Worm (Caenorhabditis elegans) whole organism, L2 larva: ENCODE results near the gene tsp-10.

Source experiments
- C34F6.9 ChIP-seq: fragments of 150-350 bp; optimal IDR thresholded peaks from 2 replicates; lab custom pipeline; 2014; ENCODE audit warnings: missing biosample characterization, missing genetic modification characterization
- F13H6.1 ChIP-seq: sonication (generic microtip); optimal IDR thresholded peaks from 2 replicates; lab custom pipeline; 2016; ENCODE audit warnings: missing genetic modification characterization, missing compliant biosample characterization
- Y55F3AM.14 ChIP-seq: fragments of 200-800 bp; sonication (Bioruptor generic); optimal IDR thresholded peaks from 2 replicates; lab custom pipeline; 2018; ENCODE audit warnings: mild to moderate bottlenecking, missing genetic modification characterization, missing compliant biosample characterization
- aly-2 ChIP-seq: fragments of 150-350 bp; optimal IDR thresholded peaks from 2 replicates; lab custom pipeline; 2014; ENCODE audit warnings: missing biosample characterization, missing genetic modification characterization
- blmp-1 ChIP-seq: sonication (generic microtip); optimal IDR thresholded peaks from 2 replicates; lab custom pipeline; 2017; ENCODE audit warnings: missing genetic modification characterization, mild to moderate bottlenecking, missing compliant biosample characterization, antibody characterized with exemption, moderate library complexity; ENCODE audit not compliant: insufficient read depth
- ceh-82 ChIP-seq: fragments of 150-350 bp; optimal IDR thresholded peaks from 2 replicates; lab custom pipeline; 2014; ENCODE audit warnings: missing biosample characterization, missing genetic modification characterization
- crh-2 ChIP-seq: sonication (generic microtip); optimal IDR thresholded peaks from 2 replicates; lab custom pipeline; 2017; ENCODE audit warnings: missing biosample characterization, missing genetic modification characterization
- dmd-4 ChIP-seq: sonication (generic microtip); optimal IDR thresholded peaks from 2 replicates; lab custom pipeline; 2017; ENCODE audit warnings: missing biosample characterization, missing genetic modification characterization
- egl-27 ChIP-seq: sonication (generic microtip); optimal IDR thresholded peaks from 3 replicates; lab custom pipeline; 2017; ENCODE audit warnings: missing biosample characterization, missing genetic modification reagents, missing genetic modification characterization
- elt-1 ChIP-seq: fragments of 150-350 bp; optimal IDR thresholded peaks from 2 replicates; lab custom pipeline; 2014; ENCODE audit warnings: missing biosample characterization, missing genetic modification characterization
- fos-1 ChIP-seq: fragments of 150-350 bp; optimal IDR thresholded peaks from 2 replicates; lab custom pipeline; 2014; ENCODE audit warnings: missing biosample characterization, missing genetic modification characterization
- gmeb-1 ChIP-seq: fragments of 150-350 bp; optimal IDR thresholded peaks from 2 replicates; lab custom pipeline; 2014; ENCODE audit warnings: missing biosample characterization, missing genetic modification characterization
- lin-11 ChIP-seq: fragments of 150-350 bp; sonication (generic microtip); optimal IDR thresholded peaks from 2 replicates; lab custom pipeline; 2014; ENCODE audit warnings: missing biosample characterization, missing genetic modification characterization, inconsistent platforms, mixed read lengths
- lin-13 ChIP-seq: fragments of 150-350 bp; optimal IDR thresholded peaks from 2 replicates; lab custom pipeline; 2014; ENCODE audit warnings: missing biosample characterization, missing genetic modification reagents, missing genetic modification characterization
- lin-39 ChIP-seq: fragments of 150-350 bp; optimal IDR thresholded peaks from 2 replicates; lab custom pipeline; 2014; ENCODE audit warnings: missing biosample characterization, missing genetic modification reagents, missing genetic modification characterization
- lsy-2 ChIP-seq, 2 experiments: fragments of 150-350 bp in 1 of 2; sonication (generic microtip) in 1 of 2; optimal IDR thresholded peaks; 2 replicates each; lab custom pipeline; 2014 to 2017; ENCODE audit warnings: missing biosample characterization in 2 of 2, missing genetic modification characterization in 2 of 2
- mab-5 ChIP-seq: fragments of 150-350 bp; optimal IDR thresholded peaks from 2 replicates; lab custom pipeline; 2014; ENCODE audit warnings: missing biosample characterization, missing genetic modification characterization
- mbf-1 ChIP-seq: sonication (generic microtip); optimal IDR thresholded peaks from 2 replicates; lab custom pipeline; 2017; ENCODE audit warnings: missing biosample characterization, missing genetic modification characterization
- nhr-10 ChIP-seq: sonication (generic microtip); optimal IDR thresholded peaks from 2 replicates; lab custom pipeline; 2017; ENCODE audit warnings: missing biosample characterization, missing genetic modification characterization
- nhr-12 ChIP-seq: fragments of 150-350 bp; optimal IDR thresholded peaks from 2 replicates; lab custom pipeline; 2014; ENCODE audit warnings: missing biosample characterization, missing genetic modification characterization
- nhr-129 ChIP-seq: fragments of 150-350 bp; optimal IDR thresholded peaks from 2 replicates; lab custom pipeline; 2014; ENCODE audit warnings: missing biosample characterization, missing genetic modification characterization
- nhr-21 ChIP-seq: fragments of 150-350 bp; optimal IDR thresholded peaks from 2 replicates; lab custom pipeline; 2014; ENCODE audit warnings: missing biosample characterization, missing genetic modification characterization
- nhr-23 ChIP-seq: fragments of 150-350 bp; optimal IDR thresholded peaks from 2 replicates; lab custom pipeline; 2014; ENCODE audit warnings: missing biosample characterization, missing genetic modification reagents, missing genetic modification characterization
- nhr-237 ChIP-seq: fragments of 150-350 bp; optimal IDR thresholded peaks from 2 replicates; lab custom pipeline; 2014; ENCODE audit warnings: missing biosample characterization, missing genetic modification characterization
- nhr-25 ChIP-seq: fragments of 150-350 bp; sonication (generic microtip); optimal IDR thresholded peaks from 3 replicates; lab custom pipeline; 2014; ENCODE audit warnings: missing biosample characterization, missing genetic modification characterization
- nhr-6 ChIP-seq: fragments of 150-350 bp; optimal IDR thresholded peaks from 2 replicates; lab custom pipeline; 2014; ENCODE audit warnings: missing biosample characterization, missing genetic modification characterization
- nhr-77 ChIP-seq: fragments of 150-350 bp; optimal IDR thresholded peaks from 2 replicates; lab custom pipeline; 2014; ENCODE audit warnings: missing biosample characterization, missing genetic modification characterization
- peb-1 ChIP-seq: fragments of 150-350 bp; optimal IDR thresholded peaks from 2 replicates; lab custom pipeline; 2014; ENCODE audit warnings: missing biosample characterization, missing genetic modification characterization
- sem-4 ChIP-seq: fragments of 150-350 bp; optimal IDR thresholded peaks from 2 replicates; lab custom pipeline; 2014; ENCODE audit warnings: missing biosample characterization, missing genetic modification reagents, missing genetic modification characterization
- skn-1 ChIP-seq: sonication (generic microtip); optimal IDR thresholded peaks from 2 replicates; lab custom pipeline; 2017; ENCODE audit warnings: missing biosample characterization, missing genetic modification characterization
- sma-3 ChIP-seq: sonication (generic microtip); optimal IDR thresholded peaks from 2 replicates; lab custom pipeline; 2016; ENCODE audit warnings: missing genetic modification reagents, missing genetic modification characterization, missing compliant biosample characterization
- sma-9 ChIP-seq, 2 experiments: fragments of 150-350 bp in 1 of 2; sonication (generic microtip) in 1 of 2; optimal IDR thresholded peaks; 2 replicates each; lab custom pipeline; 2014 to 2016; ENCODE audit warnings: missing genetic modification characterization in 2 of 2, mild to moderate bottlenecking in 1 of 2, missing biosample characterization in 1 of 2, missing compliant biosample characterization in 1 of 2, missing genetic modification reagents in 1 of 2, moderate library complexity in 1 of 2
- snpc-4 ChIP-seq: fragments of 150-350 bp; optimal IDR thresholded peaks from 2 replicates; lab custom pipeline; 2014; ENCODE audit warnings: missing biosample characterization, missing genetic modification characterization
- unc-62 ChIP-seq: fragments of 150-350 bp; optimal IDR thresholded peaks from 2 replicates; lab custom pipeline; 2014; ENCODE audit warnings: missing biosample characterization, missing genetic modification reagents, missing genetic modification characterization
- zag-1 ChIP-seq: fragments of 150-350 bp; optimal IDR thresholded peaks from 2 replicates; lab custom pipeline; 2014; ENCODE audit warnings: missing biosample characterization, missing genetic modification characterization
- ztf-1 ChIP-seq: fragments of 200-800 bp; sonication (Bioruptor generic); conservative IDR thresholded peaks from 2 replicates; pipeline ENCODE4 v1.3.6; 2022; ENCODE audit warnings: missing genetic modification characterization, missing compliant biosample characterization
- ztf-11 ChIP-seq: sonication (generic microtip); optimal IDR thresholded peaks from 2 replicates; lab custom pipeline; 2017; ENCODE audit warnings: missing biosample characterization, missing genetic modification characterization
- ztf-4 ChIP-seq: fragments of 150-350 bp; optimal IDR thresholded peaks from 2 replicates; lab custom pipeline; 2014; ENCODE audit warnings: missing biosample characterization, missing genetic modification characterization

Gene tsp-10

ce11 chrII:6718221-6718620 is at the start of gene tsp-10:
Gene tsp-10, plus strand, starts transcription at chrII:6718586.
- TF ChIP-seq sma-9 (GFP tag; optimal IDR thresholded peaks at IDR 0.05; lab: Kevin White, UChicago) (no peak), sma-9 (tag; optimal IDR thresholded peaks at IDR 0.05; lab: Kevin White, UChicago) (no peak), lin-11 (no peak), lsy-2 (tag; optimal IDR thresholded peaks at IDR 0.05; lab: Kevin White, UChicago) (no peak), nhr-23 (tag; lab: Kevin White, UChicago) (no peak), ztf-4 (tag; lab: Kevin White, UChicago) (no peak), elt-1 (tag; lab: Kevin White, UChicago) (no peak), nhr-77 (tag; lab: Kevin White, UChicago) (no peak), unc-62 (GFP tag; lab: Kevin White, UChicago) (no peak), C34F6.9 (tag; lab: Kevin White, UChicago) (no peak), sem-4 (tag; lab: Kevin White, UChicago) (no peak), peb-1 (tag; lab: Kevin White, UChicago) (no peak), skn-1 (tag; lab: Kevin White, UChicago) (no peak), nhr-12 (tag; lab: Kevin White, UChicago) (no peak), Y55F3AM.14 (no peak), F13H6.1 (tag; lab: Kevin White, UChicago) (no peak), nhr-21 (no peak), aly-2 (tag; lab: Kevin White, UChicago) (no peak), ztf-11 (tag; lab: Kevin White, UChicago) (no peak)

- no peak for TF ChIP-seq elt-1 (tag; lab: Kevin White, UChicago)
- TF ChIP-seq fos-1 (tag; lab: Kevin White, UChicago): peak; percentile 95
- no peak for TF ChIP-seq nhr-237
- peak; percentile 45 for TF ChIP-seq sma-9 (GFP tag; optimal IDR thresholded peaks at IDR 0.05; lab: Kevin White, UChicago)
- TF ChIP-seq sma-9 (tag; optimal IDR thresholded peaks at IDR 0.05; lab: Kevin White, UChicago): no peak
- TF ChIP-seq ztf-11 (tag; lab: Kevin White, UChicago): no peak
- TF ChIP-seq egl-27 (tag; lab: Kevin White, UChicago): no peak
- no peak for TF ChIP-seq dmd-4 (tag; lab: Kevin White, UChicago)
- no peak for TF ChIP-seq nhr-23 (tag; lab: Kevin White, UChicago)
- no peak for TF ChIP-seq nhr-12 (tag; lab: Kevin White, UChicago)
These were observed 44.5 kb upstream of the tsp-10 start, which contains the start of gene H43E16.1 for ce11 chrII:6673894-6674293. Gene H43E16.1, plus strand, starts transcription at chrII:6674268.

ce11 chrII:6679724-6680123 is 38.7 kb upstream of the tsp-10 start, which contains the start of gene ift-74:
Gene ift-74, plus strand, starts transcription at chrII:6680024.
- TF ChIP-seq ztf-1 (GFP tag; lab: Robert Waterston, UW) (no peak), nhr-21 (no peak), gmeb-1 (no peak), peb-1 (tag; lab: Kevin White, UChicago) (no peak), C34F6.9 (tag; lab: Kevin White, UChicago) (no peak)

ce11 chrII:6681478-6681877 is 36.9 kb upstream of the tsp-10 start:
- peak; percentile 13 for TF ChIP-seq crh-2
- no peak for TF ChIP-seq nhr-21
- no peak for TF ChIP-seq ceh-82 (tag; lab: Kevin White, UChicago)
- TF ChIP-seq skn-1 (tag; lab: Kevin White, UChicago): no peak
- no peak for TF ChIP-seq nhr-12 (tag; lab: Kevin White, UChicago)
- TF ChIP-seq ztf-1 (GFP tag; lab: Robert Waterston, UW): no peak
- no peak for TF ChIP-seq peb-1 (tag; lab: Kevin White, UChicago)
- no peak for TF ChIP-seq elt-1 (tag; lab: Kevin White, UChicago)
- peak; percentile 94 for TF ChIP-seq fos-1 (tag; lab: Kevin White, UChicago)
- TF ChIP-seq mbf-1 (tag; lab: Kevin White, UChicago): no peak
- TF ChIP-seq sma-9 (GFP tag; optimal IDR thresholded peaks at IDR 0.05; lab: Kevin White, UChicago): peak; percentile 6
- TF ChIP-seq sma-9 (tag; optimal IDR thresholded peaks at IDR 0.05; lab: Kevin White, UChicago): no peak
- TF ChIP-seq lsy-2 (tag; optimal IDR thresholded peaks at IDR 0.05; lab: Kevin White, UChicago): no peak

ce11 chrII:6682918-6683317 is 35.5 kb upstream of the tsp-10 start:
- TF ChIP-seq nhr-10 (tag; lab: Kevin White, UChicago) (no peak), peb-1 (tag; lab: Kevin White, UChicago) (no peak), dmd-4 (tag; lab: Kevin White, UChicago) (no peak), nhr-23 (tag; lab: Kevin White, UChicago) (no peak), lin-13 (GFP tag; lab: Kevin White, UChicago) (no peak), nhr-77 (tag; lab: Kevin White, UChicago) (no peak), gmeb-1 (no peak), nhr-6 (no peak), ceh-82 (tag; lab: Kevin White, UChicago) (no peak), lin-39 (tag; lab: Kevin White, UChicago) (no peak), zag-1 (tag; lab: Kevin White, UChicago) (no peak), nhr-129 (tag; lab: Kevin White, UChicago) (no peak), mab-5 (tag; lab: Kevin White, UChicago) (no peak), sma-9 (GFP tag; optimal IDR thresholded peaks at IDR 0.05; lab: Kevin White, UChicago) (no peak), sma-9 (tag; optimal IDR thresholded peaks at IDR 0.05; lab: Kevin White, UChicago) (no peak), elt-1 (tag; lab: Kevin White, UChicago) (no peak), sma-3 (no peak), blmp-1 (tag; lab: Kevin White, UChicago) (no peak), snpc-4 (tag; lab: Kevin White, UChicago) (no peak), nhr-25 (tag; lab: Kevin White, UChicago) (no peak)
- TF ChIP-seq, all 48 proteins: peak for 0
